Worm (Caenorhabditis elegans) whole organism, L4/young adult: ENCODE results near the gene ptp-2.

Source experiments
- W03F9.2 ChIP-seq: fragments of 150-350 bp; optimal IDR thresholded peaks from 2 replicates; lab custom pipeline; 2014; ENCODE audit warnings: missing biosample characterization, missing genetic modification characterization
- dao-5 ChIP-seq: sonication (generic microtip); optimal IDR thresholded peaks from 2 replicates; lab custom pipeline; 2016; ENCODE audit warnings: missing genotype, missing genetic modification characterization, moderate library complexity, missing compliant biosample characterization
- him-1 ChIP-seq: sonication (generic microtip); optimal IDR thresholded peaks from 2 replicates; lab custom pipeline; 2016; ENCODE audit warnings: missing genotype, missing genetic modification reagents, missing genetic modification characterization, missing compliant biosample characterization

ce11 chrII:5933962-5934422 is 15.5 kb downstream of the ptp-2 start:
- TF ChIP-seq W03F9.2, result no peak
- no peak for TF ChIP-seq him-1 (tag; lab: Kevin White, UChicago)
- TF ChIP-seq dao-5 (tag; lab: Kevin White, UChicago), result no peak
